Worm (Caenorhabditis elegans) whole organism, L2 larva: ENCODE results near the gene R03H10.2.

Source experiments
- aly-2 ChIP-seq: fragments of 150-350 bp; optimal IDR thresholded peaks from 2 replicates; lab custom pipeline; 2014; ENCODE audit warnings: missing biosample characterization, missing genetic modification characterization
- ama-1 ChIP-seq: fragments of 150-350 bp; optimal IDR thresholded peaks from 2 replicates; lab custom pipeline; 2018; ENCODE audit warnings: inconsistent platforms
- egl-27 ChIP-seq: sonication (generic microtip); optimal IDR thresholded peaks from 3 replicates; lab custom pipeline; 2017; ENCODE audit warnings: missing biosample characterization, missing genetic modification reagents, missing genetic modification characterization
- fos-1 ChIP-seq: fragments of 150-350 bp; optimal IDR thresholded peaks from 2 replicates; lab custom pipeline; 2014; ENCODE audit warnings: missing biosample characterization, missing genetic modification characterization
- nhr-25 ChIP-seq: fragments of 150-350 bp; sonication (generic microtip); optimal IDR thresholded peaks from 3 replicates; lab custom pipeline; 2014; ENCODE audit warnings: missing biosample characterization, missing genetic modification characterization
- nhr-6 ChIP-seq: fragments of 150-350 bp; optimal IDR thresholded peaks from 2 replicates; lab custom pipeline; 2014; ENCODE audit warnings: missing biosample characterization, missing genetic modification characterization
- skn-1 ChIP-seq: sonication (generic microtip); optimal IDR thresholded peaks from 2 replicates; lab custom pipeline; 2017; ENCODE audit warnings: missing biosample characterization, missing genetic modification characterization
- unc-62 ChIP-seq: fragments of 150-350 bp; optimal IDR thresholded peaks from 2 replicates; lab custom pipeline; 2014; ENCODE audit warnings: missing biosample characterization, missing genetic modification reagents, missing genetic modification characterization
- zag-1 ChIP-seq: fragments of 150-350 bp; optimal IDR thresholded peaks from 2 replicates; lab custom pipeline; 2014; ENCODE audit warnings: missing biosample characterization, missing genetic modification characterization
- ztf-11 ChIP-seq: sonication (generic microtip); optimal IDR thresholded peaks from 2 replicates; lab custom pipeline; 2017; ENCODE audit warnings: missing biosample characterization, missing genetic modification characterization

- TF ChIP-seq nhr-25 (no peak), unc-62 (GFP tag; lab: Kevin White, UChicago) (no peak), ztf-11 (tag; lab: Kevin White, UChicago) (no peak), egl-27 (tag; lab: Kevin White, UChicago) (no peak), zag-1 (no peak), fos-1 (tag; lab: Kevin White, UChicago) (no peak), nhr-6 (tag; lab: Kevin White, UChicago) (no peak), skn-1 (tag; lab: Kevin White, UChicago) (no peak), ama-1 (lab: Kevin White, UChicago) (no peak), aly-2 (tag; lab: Kevin White, UChicago) (no peak)
Observed at ce11 chrII:4179897-4180296, 24.3 kb downstream of the R03H10.2 start, which contains the start of gene R03H10.1.
